Worm (Caenorhabditis elegans) whole organism, midembryonic: Measurements from ENCODE around the gene F20D6.1.

Source experiments
- T22C8.4 ChIP-seq: fragments of 200-800 bp; sonication (Bioruptor generic); IDR thresholded peaks from 2 replicates; pipeline ENCODE4 v1.3.6; 2022; ENCODE audit warnings: missing genetic modification characterization, missing compliant biosample characterization
- cog-1 ChIP-seq: sonication (generic microtip); optimal IDR thresholded peaks from 2 replicates; lab custom pipeline; 2016; ENCODE audit warnings: missing genetic modification characterization, missing compliant biosample characterization
- flt-1 ChIP-seq: fragments of 200-800 bp; sonication (Bioruptor generic); IDR thresholded peaks from 2 replicates; pipeline ENCODE4 v1.3.6; 2022; ENCODE audit warnings: missing genetic modification characterization, missing compliant biosample characterization
- klf-2 ChIP-seq: fragments of 200-800 bp; sonication (Bioruptor generic); conservative IDR thresholded peaks from 2 replicates; pipeline ENCODE4 v1.3.6; 2022; ENCODE audit warnings: missing genetic modification reagents, missing genetic modification characterization, missing compliant biosample characterization
- med-1 ChIP-seq: sonication (generic microtip); optimal IDR thresholded peaks from 2 replicates; lab custom pipeline; 2017; ENCODE audit warnings: missing genetic modification characterization, mild to moderate bottlenecking, missing compliant biosample characterization, antibody characterized with exemption, missing genetic modification reagents; ENCODE audit not compliant: insufficient read depth
- ref-1 ChIP-seq: fragments of 200-800 bp; sonication (Bioruptor generic); conservative IDR thresholded peaks from 2 replicates; pipeline ENCODE4 v1.3.6; 2022; ENCODE audit warnings: missing genetic modification reagents, missing genetic modification characterization, missing compliant biosample characterization
- tab-1 ChIP-seq: fragments of 200-800 bp; sonication (Bioruptor generic); IDR thresholded peaks from 2 replicates; pipeline ENCODE4 v1.3.6; 2022; ENCODE audit warnings: missing genetic modification characterization, missing compliant biosample characterization
- ztf-23 ChIP-seq: fragments of 200-800 bp; sonication (Bioruptor generic); IDR thresholded peaks from 2 replicates; pipeline ENCODE4 v1.3.6; 2022; ENCODE audit warnings: missing genetic modification reagents, missing genetic modification characterization, missing compliant biosample characterization
- ztf-29 ChIP-seq: fragments of 200-800 bp; sonication (Bioruptor generic); IDR thresholded peaks from 2 replicates; pipeline ENCODE4 v1.3.6; 2022; ENCODE audit warnings: missing genetic modification reagents, missing genetic modification characterization, missing compliant biosample characterization

The F20D6.1 gene

ce11 chrV:8224634-8225033, 34.1 kb downstream of the F20D6.1 start, which contains the start of gene pax-1:
pax-1 (plus strand) TSS chrV:8224934.
- TF ChIP-seq T22C8.4 (GFP tag; lab: Robert Waterston, UW) (no peak), med-1 (GFP tag; lab: Kevin White, UChicago) (no peak), ztf-29 (GFP tag; lab: Robert Waterston, UW) (no peak), klf-2 (GFP tag; lab: Robert Waterston, UW) (no peak), tab-1 (GFP tag; lab: Robert Waterston, UW) (no peak), flt-1 (GFP tag; lab: Robert Waterston, UW) (no peak), cog-1 (tag; lab: Kevin White, UChicago) (no peak), ref-1 (GFP tag; lab: Robert Waterston, UW) (no peak), ztf-23 (GFP tag; lab: Robert Waterston, UW) (no peak)

DNA sequence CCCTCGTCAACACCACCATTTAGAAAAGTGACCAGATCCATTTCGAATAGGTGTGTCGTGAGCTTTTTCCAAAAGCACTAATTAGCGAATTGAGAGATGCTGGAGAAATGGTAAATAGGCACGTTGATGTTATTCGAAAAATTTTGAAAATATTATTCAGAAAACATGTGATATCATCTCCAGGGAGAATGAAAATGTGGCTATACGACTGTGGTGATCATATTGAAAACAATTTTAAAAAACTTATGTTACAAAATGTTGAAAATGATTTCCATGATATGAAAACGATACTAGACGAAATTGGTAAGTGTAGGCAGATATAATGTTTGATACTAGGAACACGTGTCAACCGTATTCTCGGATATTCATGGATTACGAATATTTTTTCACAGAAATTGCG, 36.3 kb downstream of the F20D6.1 start, which contains the start of gene K07C11.10:
Gene K07C11.10 (minus strand): TSS at position 101 of the 400 bp plus-strand sequence.
- TF ChIP-seq T22C8.4 (GFP tag; lab: Robert Waterston, UW): no peak
- no peak for TF ChIP-seq ztf-29 (GFP tag; lab: Robert Waterston, UW)
- TF ChIP-seq cog-1 (tag; lab: Kevin White, UChicago): no peak
- TF ChIP-seq tab-1 (GFP tag; lab: Robert Waterston, UW): no peak
- no peak for TF ChIP-seq klf-2 (GFP tag; lab: Robert Waterston, UW)
- no peak for TF ChIP-seq flt-1 (GFP tag; lab: Robert Waterston, UW)
- no peak for TF ChIP-seq med-1 (GFP tag; lab: Kevin White, UChicago)
- TF ChIP-seq ztf-23 (GFP tag; lab: Robert Waterston, UW): no peak
- no peak for TF ChIP-seq ref-1 (GFP tag; lab: Robert Waterston, UW)

DNA sequence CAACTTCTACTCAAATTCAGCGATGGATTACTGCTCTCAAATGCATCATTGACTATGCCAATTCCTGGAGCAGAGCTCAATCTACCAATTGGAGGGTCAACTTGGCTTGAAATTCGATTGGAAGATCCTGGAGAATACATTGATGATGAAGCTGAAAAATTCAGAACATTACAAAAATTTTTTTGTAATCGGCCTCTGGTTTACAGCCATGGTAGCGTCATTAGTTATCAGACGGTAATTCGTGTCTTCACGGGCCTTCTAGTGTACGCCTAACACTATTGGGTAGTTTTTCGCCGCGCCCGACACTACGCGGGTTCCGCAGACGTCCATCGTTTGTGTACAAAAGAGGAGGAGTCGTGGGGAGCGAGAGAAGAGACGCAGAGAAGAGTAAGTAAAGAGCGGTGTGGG, 38.2 kb downstream of the F20D6.1 start:
- no peak for TF ChIP-seq med-1 (GFP tag; lab: Kevin White, UChicago)
- TF ChIP-seq klf-2 (GFP tag; lab: Robert Waterston, UW): no peak
- TF ChIP-seq ztf-23 (GFP tag; lab: Robert Waterston, UW): peak; percentile 58; the same call in 1 of the 2 replicates
- TF ChIP-seq T22C8.4 (GFP tag; lab: Robert Waterston, UW): no peak
- TF ChIP-seq ztf-29 (GFP tag; lab: Robert Waterston, UW): no peak
- TF ChIP-seq ref-1 (GFP tag; lab: Robert Waterston, UW): no peak
- TF ChIP-seq cog-1 (tag; lab: Kevin White, UChicago): peak; percentile 24
- peak; percentile 69; the same call in 1 of the 2 replicates for TF ChIP-seq flt-1 (GFP tag; lab: Robert Waterston, UW)
- no peak; the same call in 1 of the 2 replicates for TF ChIP-seq tab-1 (GFP tag; lab: Robert Waterston, UW)

- TF ChIP-seq T22C8.4 (GFP tag; lab: Robert Waterston, UW): 0 out of 2 replicates have a peak, but pooled peaks have one; percentile 7
- no peak for TF ChIP-seq med-1 (GFP tag; lab: Kevin White, UChicago)
- peak; percentile 60; the same call in 1 of the 2 replicates for TF ChIP-seq flt-1 (GFP tag; lab: Robert Waterston, UW)
- TF ChIP-seq klf-2 (GFP tag; lab: Robert Waterston, UW): no peak
- peak; percentile 72; the same call in 1 of the 2 replicates for TF ChIP-seq tab-1 (GFP tag; lab: Robert Waterston, UW)
- TF ChIP-seq cog-1 (tag; lab: Kevin White, UChicago): no peak
- peak; percentile 70; the same call in 1 of the 2 replicates for TF ChIP-seq ztf-23 (GFP tag; lab: Robert Waterston, UW)
- no peak for TF ChIP-seq ztf-29 (GFP tag; lab: Robert Waterston, UW)
- TF ChIP-seq ref-1 (GFP tag; lab: Robert Waterston, UW): no peak
These were observed 39.5 kb downstream of the F20D6.1 start for ce11 chrV:8230056-8230455.

DNA sequence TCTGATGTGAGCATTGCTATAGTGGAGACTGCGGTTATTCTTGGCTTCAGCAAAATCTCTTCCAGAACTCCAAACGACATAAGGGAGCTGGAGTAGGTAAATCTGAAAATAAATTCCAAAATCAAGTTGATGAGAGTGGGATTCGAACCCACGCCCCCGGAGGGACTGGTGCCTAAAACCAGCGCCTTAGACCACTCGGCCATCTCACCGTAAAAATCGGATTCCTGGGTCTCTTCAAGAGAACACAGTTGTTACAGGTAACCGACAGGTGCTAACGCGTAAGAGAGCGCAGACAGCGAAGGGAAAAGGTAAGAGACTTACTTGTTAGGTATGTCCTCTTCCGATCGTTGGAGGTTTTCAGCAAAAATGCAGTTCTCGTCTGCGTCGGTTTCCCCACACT, 44.8 kb downstream of the F20D6.1 start:
- TF ChIP-seq ztf-29 (GFP tag; lab: Robert Waterston, UW): peak; percentile 59; the same call in 1 of the 2 replicates
- TF ChIP-seq ref-1 (GFP tag; lab: Robert Waterston, UW): peak; percentile 47
- TF ChIP-seq ztf-23 (GFP tag; lab: Robert Waterston, UW): 0 out of 2 replicates have a peak, but pooled peaks have one; percentile 45
- TF ChIP-seq med-1 (GFP tag; lab: Kevin White, UChicago): no peak
- 0 out of 2 replicates have a peak, but pooled peaks have one; percentile 40 for TF ChIP-seq T22C8.4 (GFP tag; lab: Robert Waterston, UW)
- TF ChIP-seq klf-2 (GFP tag; lab: Robert Waterston, UW): no peak
- TF ChIP-seq flt-1 (GFP tag; lab: Robert Waterston, UW): 0 out of 2 replicates have a peak, but pooled peaks have one; percentile 68

ce11 chrV:8238290-8238689, 47.8 kb downstream of the F20D6.1 start, which contains the start of gene rol-3:
rol-3 (minus strand) TSS chrV:8238409.
- no peak for TF ChIP-seq flt-1 (GFP tag; lab: Robert Waterston, UW)
- TF ChIP-seq med-1 (GFP tag; lab: Kevin White, UChicago): no peak
- TF ChIP-seq ztf-23 (GFP tag; lab: Robert Waterston, UW): no peak
- no peak for TF ChIP-seq cog-1 (tag; lab: Kevin White, UChicago)
- TF ChIP-seq ref-1 (GFP tag; lab: Robert Waterston, UW): no peak
- TF ChIP-seq klf-2 (GFP tag; lab: Robert Waterston, UW): no peak
- TF ChIP-seq ztf-29 (GFP tag; lab: Robert Waterston, UW): no peak
- TF ChIP-seq T22C8.4 (GFP tag; lab: Robert Waterston, UW): no peak
- no peak for TF ChIP-seq tab-1 (GFP tag; lab: Robert Waterston, UW)

DNA sequence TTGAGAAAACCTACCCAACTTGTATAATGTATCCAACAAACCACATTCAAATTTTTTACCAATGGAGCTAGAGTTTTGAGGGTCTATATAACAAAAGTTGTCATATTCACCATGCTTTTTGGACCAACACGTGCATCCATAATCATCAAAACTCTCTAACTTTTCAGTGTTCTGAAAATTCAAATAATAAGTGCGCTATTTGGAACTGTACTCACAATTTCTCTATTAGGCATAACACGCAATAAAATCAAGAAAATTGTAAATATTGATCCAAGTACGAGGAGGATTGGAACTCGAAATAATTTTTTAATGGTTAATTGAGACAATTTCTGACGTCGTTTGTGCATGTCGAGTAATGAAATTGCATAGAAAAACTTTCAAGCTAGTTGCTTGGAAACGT, 49.4 kb downstream of the F20D6.1 start, which contains the start of gene C16D9.3:
Gene C16D9.3 (minus strand): TSS at position 101 of the 400 bp plus-strand sequence.
- TF ChIP-seq med-1 (GFP tag; lab: Kevin White, UChicago) (no peak), klf-2 (GFP tag; lab: Robert Waterston, UW) (no peak), flt-1 (GFP tag; lab: Robert Waterston, UW) (no peak), ztf-23 (GFP tag; lab: Robert Waterston, UW) (no peak), ref-1 (GFP tag; lab: Robert Waterston, UW) (no peak), T22C8.4 (GFP tag; lab: Robert Waterston, UW) (no peak), tab-1 (GFP tag; lab: Robert Waterston, UW) (no peak), ztf-29 (GFP tag; lab: Robert Waterston, UW) (no peak), cog-1 (tag; lab: Kevin White, UChicago) (no peak)
